Fruit fly (Drosophila melanogaster) whole organism, embryonic: ENCODE measurements around the gene CG43845.

Experiments used
- ATbp ChIP-seq: fragments of 200-800 bp; sonication (Bioruptor generic); optimal IDR thresholded peaks from 2 replicates; lab custom pipeline; 2017; ENCODE audit warnings: missing biosample characterization, mild to moderate bottlenecking, missing genetic modification characterization, missing genetic modification reagents
- Abd-B ChIP-seq: fragments of 200-800 bp; sonication (Bioruptor generic); optimal IDR thresholded peaks from 2 replicates; lab custom pipeline; 2018; ENCODE audit warnings: missing biosample characterization, mild to moderate bottlenecking, missing genetic modification characterization, moderate library complexity
- Asciz ChIP-seq: fragments of 200-800 bp; sonication (Bioruptor generic); optimal IDR thresholded peaks from 2 replicates; lab custom pipeline; 2017; ENCODE audit warnings: missing biosample characterization, mild to moderate bottlenecking, missing genetic modification characterization, missing genetic modification reagents
- CG10209 ChIP-seq: fragments of 200-800 bp; sonication (Bioruptor generic); optimal IDR thresholded peaks from 3 replicates; lab custom pipeline; 2017; ENCODE audit warnings: missing biosample characterization, mild to moderate bottlenecking, missing genetic modification characterization, missing genetic modification reagents
- CG10267 ChIP-seq: fragments of 200-800 bp; sonication (Bioruptor generic); optimal IDR thresholded peaks from 2 replicates; lab custom pipeline; 2018; ENCODE audit warnings: missing biosample characterization, mild to moderate bottlenecking, missing genetic modification characterization, moderate library complexity
- CG10431 ChIP-seq: fragments of 200-800 bp; sonication (Bioruptor generic); optimal IDR thresholded peaks from 3 replicates; lab custom pipeline; 2018; ENCODE audit warnings: missing biosample characterization, mild to moderate bottlenecking, missing genetic modification characterization
- CG10565 ChIP-seq: fragments of 200-800 bp; sonication (Bioruptor generic); optimal IDR thresholded peaks from 3 replicates; lab custom pipeline; 2016; ENCODE audit warnings: missing biosample characterization, mild to moderate bottlenecking, missing genetic modification characterization
- CG11247 ChIP-seq: fragments of 200-800 bp; sonication (Bioruptor generic); IDR thresholded peaks from 2 replicates; pipeline ENCODE4 v1.3.6; 2022; ENCODE audit warnings: missing biosample characterization, missing genetic modification characterization
- CG12391 ChIP-seq: fragments of 200-800 bp; sonication (Bioruptor generic); optimal IDR thresholded peaks from 3 replicates; lab custom pipeline; 2018; ENCODE audit warnings: missing biosample characterization, mild to moderate bottlenecking, missing genetic modification characterization, moderate library complexity
- CG13296 ChIP-seq: fragments of 200-800 bp; sonication (Bioruptor generic); optimal IDR thresholded peaks from 3 replicates; lab custom pipeline; 2018; ENCODE audit warnings: missing biosample characterization, mild to moderate bottlenecking, missing genetic modification characterization
- CG17186 ChIP-seq: fragments of 200-800 bp; sonication (Bioruptor generic); optimal IDR thresholded peaks from 3 replicates; lab custom pipeline; 2017; ENCODE audit warnings: missing biosample characterization, missing genetic modification reagents, missing genetic modification characterization
- CG17385 ChIP-seq: fragments of 200-800 bp; sonication (Bioruptor generic); optimal IDR thresholded peaks from 3 replicates; lab custom pipeline; 2018; ENCODE audit warnings: missing biosample characterization, mild to moderate bottlenecking, missing genetic modification characterization
- CG18476 ChIP-seq: fragments of 200-800 bp; sonication (Bioruptor generic); optimal IDR thresholded peaks from 2 replicates; lab custom pipeline; 2016; ENCODE audit warnings: missing biosample characterization, mild to moderate bottlenecking, missing genetic modification characterization
- CG18619 ChIP-seq: fragments of 200-800 bp; sonication (Bioruptor generic); optimal IDR thresholded peaks from 3 replicates; lab custom pipeline; 2017; ENCODE audit warnings: missing biosample characterization, mild to moderate bottlenecking, missing genetic modification characterization
- CG32772 ChIP-seq: fragments of 200-800 bp; sonication (Bioruptor generic); IDR thresholded peaks from 2 replicates; pipeline ENCODE4 v1.3.6; 2022; ENCODE audit warnings: missing biosample characterization, missing genetic modification characterization
- CG4820 ChIP-seq: fragments of 200-800 bp; sonication (Bioruptor generic); optimal IDR thresholded peaks from 3 replicates; lab custom pipeline; 2016; ENCODE audit warnings: missing biosample characterization, missing genetic modification characterization
- CG5245 ChIP-seq: fragments of 200-800 bp; sonication (Bioruptor generic); optimal IDR thresholded peaks from 3 replicates; lab custom pipeline; 2016; ENCODE audit warnings: missing biosample characterization, missing genetic modification characterization
- CG6175 ChIP-seq: fragments of 200-800 bp; sonication (Bioruptor generic); IDR thresholded peaks from 3 replicates; pipeline ENCODE4 v1.3.6; 2022; ENCODE audit warnings: missing biosample characterization, missing genetic modification characterization
- CG6254 ChIP-seq: fragments of 200-800 bp; sonication (Bioruptor generic); optimal IDR thresholded peaks from 3 replicates; lab custom pipeline; 2017; ENCODE audit warnings: mild to moderate bottlenecking, missing biosample characterization, missing genetic modification reagents, missing genetic modification characterization
- CG7372 ChIP-seq: fragments of 200-800 bp; sonication (Bioruptor generic); IDR thresholded peaks from 2 replicates; pipeline ENCODE4 v1.3.6; 2022; ENCODE audit warnings: missing biosample characterization, missing genetic modification characterization
- CG7556 ChIP-seq: fragments of 200-800 bp; sonication (Bioruptor generic); optimal IDR thresholded peaks from 2 replicates; lab custom pipeline; 2017; ENCODE audit warnings: missing biosample characterization, mild to moderate bottlenecking, missing genetic modification characterization
- CG8388 ChIP-seq: fragments of 200-800 bp; sonication (Bioruptor generic); optimal IDR thresholded peaks from 2 replicates; lab custom pipeline; 2019; ENCODE audit warnings: missing biosample characterization, mild to moderate bottlenecking, missing genetic modification characterization, moderate library complexity
- CG9215 ChIP-seq: fragments of 200-800 bp; sonication (Bioruptor generic); IDR thresholded peaks from 2 replicates; pipeline ENCODE4 v1.3.6; 2022; ENCODE audit warnings: missing biosample characterization, missing genetic modification characterization
- CG9876 ChIP-seq: fragments of 200-800 bp; sonication (Bioruptor generic); optimal IDR thresholded peaks from 2 replicates; lab custom pipeline; 2016; ENCODE audit warnings: missing biosample characterization, missing genetic modification characterization
- Dad ChIP-seq: fragments of 200-800 bp; sonication (Bioruptor generic); optimal IDR thresholded peaks from 3 replicates; lab custom pipeline; 2016; ENCODE audit warnings: missing biosample characterization, missing genetic modification characterization
- Doc2 ChIP-seq: fragments of 200-800 bp; sonication (Bioruptor generic); IDR thresholded peaks from 2 replicates; pipeline ENCODE4 v1.3.6; 2022; ENCODE audit warnings: missing biosample characterization, missing genetic modification characterization
- E2f1 ChIP-seq: fragments of 200-800 bp; sonication (Bioruptor generic); IDR thresholded peaks from 2 replicates; pipeline ENCODE4 v1.3.6; 2022; ENCODE audit warnings: missing biosample characterization, missing genetic modification characterization
- Ets97D ChIP-seq: fragments of 200-800 bp; sonication (Bioruptor generic); optimal IDR thresholded peaks from 3 replicates; lab custom pipeline; 2016; ENCODE audit warnings: missing biosample characterization, missing genetic modification characterization
- Fer2 ChIP-seq: fragments of 200-800 bp; sonication (Bioruptor generic); optimal IDR thresholded peaks from 2 replicates; lab custom pipeline; 2018; ENCODE audit warnings: missing biosample characterization, mild to moderate bottlenecking, missing genetic modification characterization, moderate library complexity
- Hmx ChIP-seq: fragments of 200-800 bp; sonication (Bioruptor generic); optimal IDR thresholded peaks from 2 replicates; lab custom pipeline; 2016; ENCODE audit warnings: missing biosample characterization, missing genetic modification characterization
- Oaz ChIP-seq: fragments of 200-800 bp; sonication (Bioruptor generic); IDR thresholded peaks from 2 replicates; pipeline ENCODE4 v1.3.6; 2022; ENCODE audit warnings: missing biosample characterization, missing genetic modification characterization
- PHDP ChIP-seq: fragments of 200-800 bp; sonication (Bioruptor generic); optimal IDR thresholded peaks from 3 replicates; lab custom pipeline; 2018; ENCODE audit warnings: missing biosample characterization, mild to moderate bottlenecking, missing genetic modification characterization, moderate library complexity
- Ptx1 ChIP-seq: fragments of 200-800 bp; sonication (Bioruptor generic); IDR thresholded peaks from 2 replicates; pipeline ENCODE4 v1.3.6; 2022; ENCODE audit warnings: missing biosample characterization, missing genetic modification characterization
- TFAM ChIP-seq: fragments of 200-800 bp; sonication (Bioruptor generic); optimal IDR thresholded peaks from 2 replicates; lab custom pipeline; 2017; ENCODE audit warnings: missing biosample characterization, missing genetic modification characterization, inconsistent platforms
- ase ChIP-seq: fragments of 200-800 bp; sonication (Bioruptor generic); IDR thresholded peaks from 3 replicates; pipeline ENCODE4 v1.3.6; 2022; ENCODE audit warnings: missing biosample characterization, missing genetic modification characterization
- ato ChIP-seq: fragments of 200-800 bp; sonication (Bioruptor generic); IDR thresholded peaks from 2 replicates; pipeline ENCODE4 v1.3.6; 2022; ENCODE audit warnings: missing biosample characterization, missing genetic modification characterization; ENCODE audit not compliant: partially characterized antibody
- bab2 ChIP-seq: fragments of 200-800 bp; sonication (Bioruptor generic); optimal IDR thresholded peaks from 2 replicates; lab custom pipeline; 2016; ENCODE audit warnings: missing biosample characterization, missing genetic modification characterization
- bbx ChIP-seq: fragments of 200-800 bp; sonication (Bioruptor generic); IDR thresholded peaks from 2 replicates; pipeline ENCODE4 v1.3.6; 2022; ENCODE audit warnings: missing biosample characterization, missing genetic modification characterization; ENCODE audit not compliant: partially characterized antibody
- bsh ChIP-seq, 2 experiments: fragments of 200-800 bp; sonication (Bioruptor generic); optimal IDR thresholded peaks; 2 replicates each; lab custom pipeline; 2017 to 2018; ENCODE audit warnings: mild to moderate bottlenecking in 2 of 2, missing biosample characterization in 2 of 2, missing genetic modification characterization in 2 of 2, moderate library complexity in 1 of 2
- ci ChIP-seq: fragments of 200-800 bp; sonication (Bioruptor generic); IDR thresholded peaks from 3 replicates; pipeline ENCODE4 v1.3.6; 2022; ENCODE audit warnings: missing biosample characterization, missing genetic modification characterization
- crc ChIP-seq: fragments of 200-800 bp; sonication (Bioruptor generic); optimal IDR thresholded peaks from 2 replicates; lab custom pipeline; 2016; ENCODE audit warnings: missing biosample characterization, missing genetic modification characterization
- ems ChIP-seq: fragments of 200-800 bp; sonication (Bioruptor generic); optimal IDR thresholded peaks from 3 replicates; lab custom pipeline; 2016; ENCODE audit warnings: missing biosample characterization, missing genetic modification characterization
- fd64A ChIP-seq: fragments of 200-800 bp; sonication (Bioruptor generic); optimal IDR thresholded peaks from 3 replicates; lab custom pipeline; 2018; ENCODE audit warnings: missing biosample characterization, mild to moderate bottlenecking, missing genetic modification characterization
- nau ChIP-seq: fragments of 200-800 bp; sonication (Bioruptor generic); optimal IDR thresholded peaks from 3 replicates; lab custom pipeline; 2017; ENCODE audit warnings: missing biosample characterization, mild to moderate bottlenecking, missing genetic modification characterization, missing genetic modification reagents
- nom ChIP-seq: fragments of 200-800 bp; sonication (Bioruptor generic); optimal IDR thresholded peaks from 2 replicates; lab custom pipeline; 2017; ENCODE audit warnings: missing biosample characterization, missing genetic modification characterization, mild to moderate bottlenecking, moderate library complexity, missing genetic modification reagents
- otp ChIP-seq: fragments of 200-800 bp; sonication (Bioruptor generic); IDR thresholded peaks from 3 replicates; pipeline ENCODE4, ENCODE4 v1.3.6; 2022; ENCODE audit warnings: missing biosample characterization, missing genetic modification characterization
- pnt ChIP-seq: fragments of 200-800 bp; sonication (Bioruptor generic); optimal IDR thresholded peaks from 3 replicates; lab custom pipeline; 2016; ENCODE audit warnings: missing biosample characterization, missing genetic modification characterization
- sc ChIP-seq, 3 experiments: fragments of >200 bp in 2 of 3; fragments of 200-800 bp in 1 of 3; sonication (Bioruptor generic) in 1 of 3; optimal IDR thresholded peaks; 2 replicates in 2 of 3; 3 replicates in 1 of 3; lab custom pipeline; 2017; ENCODE audit warnings: mild to moderate bottlenecking in 1 of 3, missing biosample characterization in 1 of 3, missing genetic modification characterization in 1 of 3, missing genetic modification reagents in 1 of 3
- sens ChIP-seq: fragments of 200-800 bp; sonication (Bioruptor generic); peaks from one replicate; lab custom pipeline; 2016; ENCODE audit warnings: missing biosample characterization, missing genetic modification characterization
- zen ChIP-seq: fragments of 200-800 bp; sonication (Bioruptor generic); optimal IDR thresholded peaks from 3 replicates; lab custom pipeline; 2018; ENCODE audit warnings: missing biosample characterization, mild to moderate bottlenecking, missing genetic modification characterization, moderate library complexity

The CG43845 gene

dm6 chr3R:5565623-5566022 lies 42.7 kb upstream of the CG43845 start:
- TF ChIP-seq Ets97D (GFP tag; lab: Kevin White, UChicago) (peak; percentile 38), bbx (GFP tag; lab: Robert Waterston, UW) (no peak), fd64A (GFP tag; lab: Kevin White, UChicago) (peak; percentile 51), ci (GFP tag; lab: Robert Waterston, UW) (peak; percentile 96), Doc2 (GFP tag; lab: Robert Waterston, UW) (peak; percentile 79), CG7372 (GFP tag; lab: Robert Waterston, UW) (peak; percentile 60; the same call in 1 of the 2 replicates), CG10431 (GFP tag; lab: Kevin White, UChicago) (no peak), PHDP (tag; lab: Kevin White, UChicago) (peak; percentile 76), CG9215 (GFP tag; lab: Robert Waterston, UW) (peak; percentile 66), CG17186 (GFP tag; lab: Kevin White, UChicago) (no peak), CG12391 (tag; lab: Kevin White, UChicago) (peak; percentile 82), sc (optimal IDR thresholded peaks at IDR 0.05; lab: Kevin White, UChicago) (no peak), sc (GFP tag; optimal IDR thresholded peaks at IDR 0.05; lab: Kevin White, UChicago) (peak; percentile 74), TFAM (no peak), CG6254 (GFP tag; lab: Kevin White, UChicago) (peak; percentile 60), CG11247 (peak; percentile 82), zen (tag; lab: Kevin White, UChicago) (peak; percentile 11), CG10209 (GFP tag; lab: Kevin White, UChicago) (peak; percentile 82), ATbp (GFP tag; lab: Kevin White, UChicago) (peak; percentile 84), Oaz (GFP tag; lab: Robert Waterston, UW) (peak; percentile 81), CG18619 (GFP tag; lab: Kevin White, UChicago) (peak; percentile 61), Abd-B (no peak), CG10565 (GFP tag; lab: Kevin White, UChicago) (no peak), nau (GFP tag; lab: Kevin White, UChicago) (no peak), nom (GFP tag; lab: Kevin White, UChicago) (no peak), ems (GFP tag; lab: Kevin White, UChicago) (peak; percentile 83), ase (GFP tag; lab: Robert Waterston, UW) (peak; percentile 90), CG4820 (GFP tag; lab: Kevin White, UChicago) (peak; percentile 65), bsh (GFP tag; optimal IDR thresholded peaks at IDR 0.05; lab: Kevin White, UChicago) (peak in 1 of 2 experiments; percentile 83), Ptx1 (GFP tag; lab: Robert Waterston, UW) (peak; percentile 86), CG32772 (GFP tag; lab: Robert Waterston, UW) (peak; percentile 90), bab2 (peak; percentile 82), ato (no peak), otp (GFP tag; lab: Robert Waterston, UW) (peak; percentile 85), CG13296 (GFP tag; lab: Kevin White, UChicago) (peak; percentile 81), Asciz (GFP tag; lab: Kevin White, UChicago) (peak; percentile 78), sens (GFP tag; lab: Kevin White, UChicago) (peak; percentile 96), CG8388 (GFP tag; lab: Kevin White, UChicago) (peak; percentile 75), E2f1 (peak; percentile 86), crc (GFP tag; lab: Kevin White, UChicago) (peak; percentile 45), CG7556 (GFP tag; lab: Kevin White, UChicago) (peak; percentile 82), Hmx (GFP tag; lab: Kevin White, UChicago) (no peak), CG10267 (peak; percentile 50), CG5245 (GFP tag; lab: Kevin White, UChicago) (peak; percentile 48), CG18476 (GFP tag; lab: Kevin White, UChicago) (peak; percentile 65), pnt (GFP tag; lab: Kevin White, UChicago) (peak; percentile 73), CG17385 (GFP tag; lab: Kevin White, UChicago) (peak; percentile 83), CG9876 (peak; percentile 6), Dad (peak; percentile 62), Fer2 (peak; percentile 2), CG6175 (peak; percentile 73; the same call in 2 of the 3 replicates)
